Worm (Caenorhabditis elegans) whole organism, young adult: ENCODE data around the gene K01G12.22.
A peak's percentile ranks its signal among the peaks of the same experiment; 100 is the strongest.

Experiments
- attf-6 ChIP-seq: fragments of 200-800 bp; sonication (Bioruptor generic); IDR thresholded peaks from 2 replicates; pipeline ENCODE4 v1.3.6; 2022; ENCODE audit warnings: missing genetic modification reagents, missing genetic modification characterization, missing compliant biosample characterization
- hmg-1.2 ChIP-seq: fragments of 200-800 bp; sonication (Bioruptor generic); IDR thresholded peaks from 2 replicates; pipeline ENCODE4 v1.3.6; 2022; ENCODE audit warnings: missing genetic modification reagents, missing genetic modification characterization, missing compliant biosample characterization
- madf-6 ChIP-seq: fragments of 200-800 bp; sonication (Bioruptor generic); IDR thresholded peaks from 2 replicates; pipeline ENCODE4 v1.3.6; 2022; ENCODE audit warnings: missing genetic modification reagents, missing genetic modification characterization, missing compliant biosample characterization
- snpc-1.1 ChIP-seq: sonication (generic microtip); optimal IDR thresholded peaks from 2 replicates; lab custom pipeline; 2017; ENCODE audit warnings: missing genetic modification characterization, mild to moderate bottlenecking, missing compliant biosample characterization, antibody characterized with exemption, moderate library complexity, missing genotype, missing genetic modification reagents; ENCODE audit not compliant: insufficient read depth
- snpc-4 ChIP-seq, 5 experiments: fragments of 150-350 bp in 1 of 5; sonication (generic microtip) in 4 of 5; optimal IDR thresholded peaks; 2 replicates each; lab custom pipeline; 2014 to 2018; ENCODE audit warnings: missing genetic modification characterization in 5 of 5, missing biosample characterization in 3 of 5, antibody characterized with exemption in 2 of 5, mild to moderate bottlenecking in 2 of 5, missing compliant biosample characterization in 2 of 5, missing genotype in 2 of 5, moderate library complexity in 2 of 5, missing genetic modification reagents in 1 of 5

Gene K01G12.22

ce11 chrIV:14240173-14240572 is 48.2 kb downstream of the K01G12.22 start:
- TF ChIP-seq attf-6 (peak; percentile 85), snpc-1.1 (peak; percentile 77), hmg-1.2 (GFP tag; lab: Robert Waterston, UW) (peak; percentile 49), snpc-4 (GFP tag; optimal IDR thresholded peaks at IDR 0.05; lab: Kevin White, UChicago) (peak; percentile 8), snpc-4 (tag; optimal IDR thresholded peaks at IDR 0.05; lab: Kevin White, UChicago) (peak; percentile 62 to 96 (median 71))

ce11 chrIV:14241382-14242122 is 49.5 kb downstream of the K01G12.22 start, which contains the start of gene Y64G10A.10:
Y64G10A.10 (minus strand) TSS chrIV:14241432.
- peak; percentile 56 for TF ChIP-seq attf-6
- TF ChIP-seq snpc-4 (GFP tag; optimal IDR thresholded peaks at IDR 0.05; lab: Kevin White, UChicago), result no peak
- peak in 2 of 4 experiments; percentile 19 to 45 for TF ChIP-seq snpc-4 (tag; optimal IDR thresholded peaks at IDR 0.05; lab: Kevin White, UChicago)
- TF ChIP-seq madf-6 (GFP tag; lab: Robert Waterston, UW), result no peak
